Worm (Caenorhabditis elegans) whole organism, dauer: Measurements from ENCODE around the gene nhr-37.

Experiments used
- unc-62 ChIP-seq: sonication (generic microtip); optimal IDR thresholded peaks from 2 replicates; lab custom pipeline; 2017; ENCODE audit warnings: missing biosample characterization, missing genetic modification reagents, missing genetic modification characterization

nhr-37 gene

ce11 chrV:6626244-6626643, 4.2 kb downstream of the nhr-37 start, which contains the start of gene ppt-1:
Gene ppt-1, minus strand, starts transcription at chrV:6626344.
- TF ChIP-seq unc-62: no peak

ce11 chrV:6630769-6631168, 8.8 kb downstream of the nhr-37 start:
- TF ChIP-seq unc-62: no peak

- TF ChIP-seq unc-62: no peak
These were observed 9.9 kb downstream of the nhr-37 start for ce11 chrV:6631866-6632265.

- no peak for TF ChIP-seq unc-62
These were observed 10.9 kb downstream of the nhr-37 start, which contains the start of gene scd-2 for ce11 chrV:6632925-6633324. Gene scd-2, plus strand, starts transcription at chrV:6633225.

- TF ChIP-seq unc-62: no peak
These were observed 23.8 kb downstream of the nhr-37 start for ce11 chrV:6645810-6646209.

- no peak for TF ChIP-seq unc-62
These were observed 27.3 kb downstream of the nhr-37 start, which contains the start of gene T10H9.1 for ce11 chrV:6649317-6649716. Gene T10H9.1, plus strand, starts transcription at chrV:6649617.

ce11 chrV:6650508-6650907, 28.5 kb downstream of the nhr-37 start:
- TF ChIP-seq unc-62: no peak

ce11 chrV:6652051-6652450, 30.1 kb downstream of the nhr-37 start, which contains the start of gene T10H9.8:
Gene T10H9.8, plus strand, starts transcription at chrV:6652351.
- no peak for TF ChIP-seq unc-62

- TF ChIP-seq unc-62: no peak
These were observed 33.2 kb downstream of the nhr-37 start, which contains the start of gene syx-18 for ce11 chrV:6655174-6655573. Gene syx-18, minus strand, starts transcription at chrV:6655449.

- TF ChIP-seq unc-62: no peak
These were observed 34.6 kb downstream of the nhr-37 start, which contains the start of gene snb-1 for ce11 chrV:6656451-6657115. Gene snb-1, minus strand, starts transcription at chrV:6656501.

- TF ChIP-seq unc-62: no peak
These were observed 35.7 kb downstream of the nhr-37 start for ce11 chrV:6657532-6658259.

ce11 chrV:6658765-6659164, 36.8 kb downstream of the nhr-37 start:
- TF ChIP-seq unc-62: no peak

ce11 chrV:6659533-6659932, 37.5 kb downstream of the nhr-37 start:
- no peak for TF ChIP-seq unc-62

- no peak for TF ChIP-seq unc-62
These were observed 39.7 kb downstream of the nhr-37 start for ce11 chrV:6661658-6662057.

- TF ChIP-seq unc-62: no peak
These were observed 40.5 kb downstream of the nhr-37 start for ce11 chrV:6662505-6662904.

ce11 chrV:6665751-6666150, 43.8 kb downstream of the nhr-37 start, which contains the start of gene pmp-5:
Gene pmp-5, minus strand, starts transcription at chrV:6665813.
- no peak for TF ChIP-seq unc-62

- no peak for TF ChIP-seq unc-62
These were observed 44.6 kb downstream of the nhr-37 start for ce11 chrV:6666557-6666956.

ce11 chrV:6668741-6669140, 46.7 kb downstream of the nhr-37 start, which contains the start of gene str-180:
Gene str-180, minus strand, starts transcription at chrV:6668841.
- TF ChIP-seq unc-62: no peak
